Worm (Caenorhabditis elegans): ENCODE results near the gene epg-4.

The epg-4 gene

ce11 chrIII:7140228-7140710 lies 41.7 kb upstream of the epg-4 start (continued):
- TF ChIP-seq swsn-7 (tag; optimal IDR thresholded peaks at IDR 0.05) (peak; percentile 39), sptf-1 (tag; optimal IDR thresholded peaks at IDR 0.05) (no peak), nhr-85 (tag) (peak; percentile 94)

ce11 chrIII:7141285-7141715 lies 40.7 kb upstream of the epg-4 start:
- TF ChIP-seq nhr-47 (tag; optimal IDR thresholded peaks at IDR 0.05) (peak; percentile 42), egl-13 (tag; optimal IDR thresholded peaks at IDR 0.05) (no peak), nhr-77 (tag; optimal IDR thresholded peaks at IDR 0.05) (peak; percentile 62), fkh-4 (tag; optimal IDR thresholded peaks at IDR 0.05; ENCODE audit: borderline replicate concordance) (no peak), lin-14 (GFP tag; optimal IDR thresholded peaks at IDR 0.05) (peak; percentile 59), ama-1 (optimal IDR thresholded peaks at IDR 0.05) (peak; percentile 92), sup-37 (GFP tag; optimal IDR thresholded peaks at IDR 0.05) (no peak), elt-2 (tag; optimal IDR thresholded peaks at IDR 0.05) (peak; percentile 92), hpl-2 (GFP tag; optimal IDR thresholded peaks at IDR 0.05) (peak; percentile 47), nhr-12 (tag; optimal IDR thresholded peaks at IDR 0.05) (no peak), dpl-1 (GFP tag; optimal IDR thresholded peaks at IDR 0.05) (peak in 1 of 3 experiments; percentile 23), isw-1 (GFP tag; IDR thresholded peaks at IDR 0.05) (no peak), rnt-1 (tag; optimal IDR thresholded peaks at IDR 0.05) (peak; percentile 55), hlh-17 (GFP tag; optimal IDR thresholded peaks at IDR 0.05; ENCODE audit: borderline replicate concordance) (no peak), nhr-19 (GFP tag; conservative IDR thresholded peaks at IDR 0.05) (peak; percentile 75), jun-1 (tag; optimal IDR thresholded peaks at IDR 0.05) (peak; percentile 28), ets-5 (GFP tag; IDR thresholded peaks at IDR 0.05) (no peak), unc-62 (GFP tag; optimal IDR thresholded peaks at IDR 0.05) (no peak), nhr-84 (tag; optimal IDR thresholded peaks at IDR 0.05) (no peak), swsn-7 (tag; optimal IDR thresholded peaks at IDR 0.05) (peak; percentile 45), nhr-71 (tag; optimal IDR thresholded peaks at IDR 0.05) (peak; percentile 74), lin-35 (GFP tag; optimal IDR thresholded peaks at IDR 0.05) (peak in 1 of 2 experiments; percentile 73), dsc-1 (tag; optimal IDR thresholded peaks at IDR 0.05) (no peak), ceh-90 (tag; optimal IDR thresholded peaks at IDR 0.05) (no peak), skn-1 (tag; optimal IDR thresholded peaks at IDR 0.05) (no peak), mdl-1 (tag; optimal IDR thresholded peaks at IDR 0.05) (no peak), lin-39 (tag; optimal IDR thresholded peaks at IDR 0.05) (peak; percentile 50), lsy-2 (tag; optimal IDR thresholded peaks at IDR 0.05) (peak; percentile 3 to 15), ztf-11 (tag; optimal IDR thresholded peaks at IDR 0.05) (no peak), ceh-82 (tag; optimal IDR thresholded peaks at IDR 0.05) (no peak), ceh-88 (GFP tag; IDR thresholded peaks at IDR 0.05) (no peak), nhr-20 (tag; optimal IDR thresholded peaks at IDR 0.05) (peak; percentile 42), nhr-90 (tag; optimal IDR thresholded peaks at IDR 0.05; ENCODE audit: poor library complexity) (peak; percentile 76), irx-1 (tag; optimal IDR thresholded peaks at IDR 0.05) (no peak), unc-86 (tag; optimal IDR thresholded peaks at IDR 0.05) (no peak), Y116A8C.19 (tag; optimal IDR thresholded peaks at IDR 0.05; ENCODE audit: borderline replicate concordance) (no peak), snu-23 (GFP tag; optimal IDR thresholded peaks at IDR 0.05) (peak; percentile 32), nhr-85 (tag) (peak; percentile 14), egl-27 (tag; optimal IDR thresholded peaks at IDR 0.05) (no peak), grh-1 (GFP tag; IDR thresholded peaks at IDR 0.05) (0 out of 2 replicates have a peak, but pooled peaks have one; percentile 31), ceh-63 (GFP tag; optimal IDR thresholded peaks at IDR 0.05) (no peak), C04F5.9 (tag; optimal IDR thresholded peaks at IDR 0.05) (no peak), efl-1 (optimal IDR thresholded peaks at IDR 0.05) (peak; percentile 19 to 41), efl-1 (GFP tag; optimal IDR thresholded peaks at IDR 0.05 in 1 of 2) (peak in 1 of 2 experiments; percentile 96), aha-1 (tag; optimal IDR thresholded peaks at IDR 0.05) (no peak), snpc-4 (tag; optimal IDR thresholded peaks at IDR 0.05) (peak; percentile 97)
